Worm (Caenorhabditis elegans) whole organism, dauer: ENCODE results near the gene C08F11.3.
"Not testable (repeated sequence)": the region's sequence is repeated elsewhere in the genome, so short reads cannot be mapped to it uniquely, and the experiment has no call there.

Experiments
- unc-62 ChIP-seq: sonication (generic microtip); optimal IDR thresholded peaks from 2 replicates; lab custom pipeline; 2017; ENCODE audit warnings: missing biosample characterization, missing genetic modification reagents, missing genetic modification characterization

C08F11.3 gene

DNA sequence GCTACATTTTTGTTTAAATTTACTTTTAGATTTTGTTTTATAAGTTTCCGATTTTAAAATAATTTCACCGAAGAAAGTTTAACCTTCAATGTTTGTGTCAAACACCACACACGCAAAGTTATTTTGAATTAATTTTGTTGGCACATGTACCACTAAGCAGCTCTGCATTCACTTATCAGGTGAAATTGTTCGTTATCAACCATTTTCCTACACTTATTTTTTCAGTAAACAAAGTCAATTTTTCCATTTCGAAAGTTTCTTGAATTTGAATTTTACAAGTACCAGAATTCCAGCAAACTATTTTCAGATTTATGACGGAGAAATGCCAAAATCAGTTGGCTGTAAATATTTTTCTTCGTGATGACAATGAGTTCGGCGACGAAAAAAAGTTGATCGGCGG is at the start of gene C08F11.3:
TSS of gene C08F11.3 (plus strand) at position 301 of the 400 bp plus-strand sequence.
- no peak for TF ChIP-seq unc-62 (GFP tag; lab: Kevin White, UChicago)

- no peak for TF ChIP-seq unc-62 (GFP tag; lab: Kevin White, UChicago)
These were observed 44.6 kb upstream of the C08F11.3 start, which contains the start of gene srd-10 for ce11 chrIV:13574733-13575132. Gene srd-10 (plus strand): TSS chrIV:13575033.

DNA sequence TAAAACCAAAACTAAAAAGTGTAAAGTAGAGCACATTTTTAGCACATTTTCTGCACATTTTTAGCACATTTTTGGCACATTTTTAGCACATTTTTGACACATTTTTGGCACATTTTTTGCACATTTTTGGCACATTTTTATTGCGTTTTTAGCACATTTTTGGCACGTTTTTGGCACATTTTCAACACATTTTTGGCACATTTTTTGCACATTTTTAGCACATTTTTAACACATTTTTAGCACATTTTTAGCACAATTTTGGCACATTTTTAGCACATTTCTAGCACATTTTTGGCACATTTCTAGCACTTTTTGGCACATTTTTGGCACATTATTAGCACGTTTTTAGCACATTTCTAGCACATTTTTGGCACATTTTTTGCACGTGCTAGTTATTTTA is 43.6 kb upstream of the C08F11.3 start:
- TF ChIP-seq unc-62 (GFP tag; lab: Kevin White, UChicago): no peak

- not testable (repeated sequence) for TF ChIP-seq unc-62 (GFP tag; lab: Kevin White, UChicago)
These were observed 41.1 kb upstream of the C08F11.3 start, which contains the start of gene Y45F10B.8 for ce11 chrIV:13578174-13578573. Gene Y45F10B.8 (minus strand): TSS chrIV:13578274.

ce11 chrIV:13578953-13579352 is 40.4 kb upstream of the C08F11.3 start, which contains the start of gene sru-16:
Gene sru-16 (plus strand): TSS chrIV:13579253.
- not testable (repeated sequence) for TF ChIP-seq unc-62 (GFP tag; lab: Kevin White, UChicago)

DNA sequence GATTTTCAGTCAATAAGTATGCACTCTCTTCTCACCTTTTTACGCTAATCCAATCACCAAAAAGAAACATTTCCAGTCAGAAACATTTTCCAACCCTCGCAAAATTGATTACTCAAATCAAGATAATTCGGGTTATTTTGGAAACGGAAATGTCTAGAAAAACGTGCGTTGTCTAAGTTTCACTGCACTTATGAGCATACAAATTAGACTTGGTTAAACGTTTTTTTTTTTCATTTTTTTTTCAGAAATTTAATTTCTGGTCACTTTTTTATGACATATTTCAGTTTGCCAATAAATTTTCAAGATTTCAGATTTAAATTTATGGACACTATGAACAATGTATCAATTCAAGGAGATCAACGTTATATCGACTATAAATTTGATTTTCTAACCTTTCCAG is 36.4 kb upstream of the C08F11.3 start, which contains the start of gene sru-12:
TSS of gene sru-12 (plus strand) at position 301 of the 400 bp plus-strand sequence.
- no peak for TF ChIP-seq unc-62 (GFP tag; lab: Kevin White, UChicago)

ce11 chrIV:13584646-13585045 is 34.7 kb upstream of the C08F11.3 start, which contains the start of gene sru-11:
Gene sru-11 (plus strand): TSS chrIV:13584946.
- TF ChIP-seq unc-62 (GFP tag; lab: Kevin White, UChicago): no peak

- TF ChIP-seq unc-62 (GFP tag; lab: Kevin White, UChicago): no peak
These were observed 32.1 kb upstream of the C08F11.3 start, which contains the start of gene Y45F10B.12 for ce11 chrIV:13587175-13587574. Gene Y45F10B.12 (plus strand): TSS chrIV:13587475.

DNA sequence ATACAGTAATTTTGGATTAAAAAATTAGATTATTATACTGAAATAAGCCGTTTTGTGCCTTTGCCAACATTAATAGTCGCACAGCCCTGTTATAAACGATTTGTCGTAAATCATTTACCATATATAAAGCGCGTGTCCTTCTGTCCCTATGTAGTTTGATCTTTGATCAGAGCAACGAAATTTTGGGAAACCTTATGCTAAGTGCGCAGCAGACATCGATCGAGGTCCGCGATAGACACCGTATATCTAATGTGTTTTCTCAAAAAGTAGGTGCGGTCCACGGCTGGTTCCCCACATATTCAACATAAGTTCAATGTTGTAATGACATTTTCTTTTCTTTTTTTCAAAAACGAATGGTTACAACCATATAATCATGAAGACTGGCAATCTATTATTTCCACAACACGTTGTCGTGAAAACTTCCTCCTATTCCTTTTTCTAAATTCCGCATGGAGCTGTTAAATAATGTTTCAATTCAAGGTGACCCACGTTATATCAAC is 30.7 kb upstream of the C08F11.3 start, which contains the start of gene sru-9:
TSS of gene sru-9 (plus strand) at position 450 of the 500 bp plus-strand sequence.
- TF ChIP-seq unc-62 (GFP tag; lab: Kevin White, UChicago): not testable (repeated sequence)

ce11 chrIV:13591645-13592044 is 27.7 kb upstream of the C08F11.3 start, which contains the start of gene tsp-5:
Gene tsp-5 (minus strand): TSS chrIV:13591745.
- TF ChIP-seq unc-62 (GFP tag; lab: Kevin White, UChicago): no peak

ce11 chrIV:13593351-13593750 is 26.0 kb upstream of the C08F11.3 start, which contains the start of gene Y45F10B.3:
Gene Y45F10B.3 (plus strand): TSS chrIV:13593651.
- TF ChIP-seq unc-62 (GFP tag; lab: Kevin White, UChicago): no peak

DNA sequence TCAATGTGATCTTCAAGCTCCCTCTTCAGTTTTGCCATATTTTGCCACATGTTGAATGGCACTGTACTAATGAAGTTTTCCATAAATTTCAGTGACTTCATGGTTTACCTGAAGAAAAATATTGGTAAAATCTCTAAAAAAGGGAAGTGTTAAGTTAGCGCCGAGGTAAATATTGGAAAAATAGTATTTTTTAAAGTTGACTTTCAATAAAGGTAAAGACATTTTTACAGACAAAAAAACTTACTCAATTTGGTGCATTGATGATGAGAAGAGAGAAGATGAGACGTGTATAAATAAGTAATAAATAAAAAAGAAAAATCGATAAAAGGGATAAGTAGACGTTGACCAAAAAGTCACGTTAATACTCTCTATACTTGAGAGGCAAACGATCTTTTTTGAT is 21.5 kb upstream of the C08F11.3 start, which contains the start of gene Y45F10B.9:
TSS of gene Y45F10B.9 (minus strand) at position 101 of the 400 bp plus-strand sequence.
- not testable (repeated sequence) for TF ChIP-seq unc-62 (GFP tag; lab: Kevin White, UChicago)

DNA sequence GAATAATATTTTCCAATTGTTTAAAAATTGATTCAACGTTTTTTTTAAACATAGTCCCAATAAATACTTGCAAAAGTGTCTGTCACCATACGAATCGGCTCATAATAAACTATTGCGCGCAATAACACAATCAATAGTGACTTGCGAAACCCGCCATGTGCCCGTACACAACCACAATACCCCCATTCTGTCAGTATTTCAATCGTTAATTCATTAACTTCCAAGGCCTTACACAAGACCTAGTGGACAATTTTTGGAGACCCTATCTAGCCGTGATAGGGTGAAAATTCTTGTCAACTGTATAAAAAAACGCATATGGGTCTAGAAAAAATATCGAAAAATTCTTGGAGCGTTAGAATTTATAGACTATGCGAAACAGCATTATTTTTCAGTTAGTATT is 18.7 kb upstream of the C08F11.3 start:
- TF ChIP-seq unc-62 (GFP tag; lab: Kevin White, UChicago): no peak

- no peak for TF ChIP-seq unc-62 (GFP tag; lab: Kevin White, UChicago)
These were observed 17.9 kb upstream of the C08F11.3 start for ce11 chrIV:13601428-13601827.

ce11 chrIV:13601973-13602669 is 17.2 kb upstream of the C08F11.3 start, which contains the start of gene Y45F10B.59:
Gene Y45F10B.59 (plus strand): TSS chrIV:13602619.
- no peak for TF ChIP-seq unc-62 (GFP tag; lab: Kevin White, UChicago)

DNA sequence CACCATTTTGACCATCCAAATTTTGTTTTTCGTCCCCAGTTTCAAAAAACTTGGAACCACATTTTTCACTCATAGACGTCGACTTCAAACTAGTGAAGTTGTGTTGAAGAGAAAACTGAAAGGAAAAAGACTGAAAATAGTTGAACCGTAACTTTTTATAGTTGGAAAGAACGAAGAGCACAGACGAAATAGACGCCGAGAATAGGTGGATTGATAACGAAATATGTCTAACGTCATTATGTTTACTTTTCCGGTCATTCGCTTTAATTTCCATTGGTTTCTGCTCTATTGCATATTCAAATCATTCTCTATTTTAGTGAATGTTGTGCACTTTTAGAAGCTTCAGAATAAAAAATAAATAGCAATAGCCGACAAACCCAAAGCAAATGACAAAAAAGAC is 9.5 kb upstream of the C08F11.3 start, which contains the start of gene C08F11.13:
TSS of gene C08F11.13 (minus strand) at position 138 of the 400 bp plus-strand sequence.
- no peak for TF ChIP-seq unc-62 (GFP tag; lab: Kevin White, UChicago)
